Fruit fly (Drosophila melanogaster) whole organism: Measurements from ENCODE around the gene CG3841.

Experiments
- pan ChIP-seq: fragments of >200 bp; optimal IDR thresholded peaks from 2 replicates; lab custom pipeline; 2017
- psq ChIP-seq: fragments of >200 bp; optimal IDR thresholded peaks from 2 replicates; lab custom pipeline; 2017

- TF ChIP-seq pan (lab: Kevin White, UChicago) (no peak), psq (lab: Kevin White, UChicago) (no peak)
These were observed 5.5 kb downstream of the CG3841 start for dm6 chr2L:9594625-9595300.
